Fruit fly (Drosophila melanogaster) whole organism, embryonic: Measurements from ENCODE around the gene CG7810.

ENCODE experiments used
- CG10366 ChIP-seq: fragments of 200-800 bp; sonication (Bioruptor generic); IDR thresholded peaks from 2 replicates; pipeline ENCODE4 v1.3.6; 2022; ENCODE audit warnings: missing biosample characterization, missing genetic modification characterization
- CG12659 ChIP-seq: fragments of 200-800 bp; sonication (Bioruptor generic); optimal IDR thresholded peaks from 3 replicates; lab custom pipeline; 2017; ENCODE audit warnings: mild to moderate bottlenecking, missing biosample characterization, missing genetic modification reagents, missing genetic modification characterization
- CG14860 ChIP-seq: fragments of 200-800 bp; sonication (Bioruptor generic); IDR thresholded peaks from 3 replicates; pipeline ENCODE4 v1.3.6; 2022; ENCODE audit warnings: missing biosample characterization, missing genetic modification characterization; ENCODE audit not compliant: partially characterized antibody
- CG17186 ChIP-seq: fragments of 200-800 bp; sonication (Bioruptor generic); optimal IDR thresholded peaks from 3 replicates; lab custom pipeline; 2017; ENCODE audit warnings: missing biosample characterization, missing genetic modification reagents, missing genetic modification characterization
- CG17328 ChIP-seq: fragments of 200-800 bp; sonication (Bioruptor generic); IDR thresholded peaks from 2 replicates; pipeline ENCODE4 v1.3.6; 2022; ENCODE audit warnings: missing biosample characterization, missing genetic modification characterization
- CG17385 ChIP-seq: fragments of 200-800 bp; sonication (Bioruptor generic); optimal IDR thresholded peaks from 3 replicates; lab custom pipeline; 2018; ENCODE audit warnings: missing biosample characterization, mild to moderate bottlenecking, missing genetic modification characterization
- CG17912 ChIP-seq: fragments of 200-800 bp; sonication (Bioruptor generic); optimal IDR thresholded peaks from 2 replicates; lab custom pipeline; 2018; ENCODE audit warnings: missing biosample characterization, mild to moderate bottlenecking, missing genetic modification characterization
- CG1792 ChIP-seq: fragments of 200-800 bp; sonication (Bioruptor generic); optimal IDR thresholded peaks from 2 replicates; lab custom pipeline; 2016; ENCODE audit warnings: missing biosample characterization, missing genetic modification characterization
- CG1832 ChIP-seq: fragments of 200-800 bp; sonication (Bioruptor generic); optimal IDR thresholded peaks from 2 replicates; lab custom pipeline; 2017; ENCODE audit warnings: missing biosample characterization, mild to moderate bottlenecking, missing genetic modification characterization, inconsistent platforms
- CG2116 ChIP-seq: fragments of 200-800 bp; sonication (Bioruptor generic); optimal IDR thresholded peaks from 3 replicates; lab custom pipeline; 2018; ENCODE audit warnings: missing biosample characterization, mild to moderate bottlenecking, missing genetic modification characterization
- CG2129 ChIP-seq: fragments of 200-800 bp; sonication (Bioruptor generic); IDR thresholded peaks from 2 replicates; pipeline ENCODE4 v1.3.6; 2022; ENCODE audit warnings: missing biosample characterization, missing genetic modification characterization; ENCODE audit not compliant: partially characterized antibody
- CG2202 ChIP-seq: fragments of 200-800 bp; sonication (Bioruptor generic); optimal IDR thresholded peaks from 2 replicates; lab custom pipeline; 2018; ENCODE audit warnings: missing biosample characterization, mild to moderate bottlenecking, missing genetic modification characterization
- CG4707 ChIP-seq: fragments of 200-800 bp; sonication (Bioruptor generic); optimal IDR thresholded peaks from 2 replicates; lab custom pipeline; 2018; ENCODE audit warnings: missing biosample characterization, mild to moderate bottlenecking, missing genetic modification characterization, moderate library complexity
- CG6272 ChIP-seq: fragments of 200-800 bp; sonication (Bioruptor generic); IDR thresholded peaks from 2 replicates; pipeline ENCODE4 v1.3.6; 2022; ENCODE audit warnings: missing biosample characterization, missing genetic modification characterization
- CG6689 ChIP-seq: fragments of 200-800 bp; sonication (Bioruptor generic); IDR thresholded peaks from 2 replicates; pipeline ENCODE4 v1.3.6; 2022; ENCODE audit warnings: missing biosample characterization, missing genetic modification characterization
- CG6791 ChIP-seq: fragments of 200-800 bp; sonication (Bioruptor generic); IDR thresholded peaks from 3 replicates; pipeline ENCODE4 v1.3.6; 2022; ENCODE audit warnings: missing biosample characterization, missing genetic modification characterization; ENCODE audit not compliant: partially characterized antibody
- Elba2 ChIP-seq: fragments of 200-800 bp; sonication (Bioruptor generic); optimal IDR thresholded peaks from 3 replicates; lab custom pipeline; 2016; ENCODE audit warnings: missing biosample characterization, missing genetic modification characterization
- Gsc ChIP-seq: fragments of 200-800 bp; sonication (Bioruptor generic); IDR thresholded peaks from 2 replicates; pipeline ENCODE4 v1.3.6; 2022; ENCODE audit warnings: missing biosample characterization, missing genetic modification characterization
- H15 ChIP-seq: fragments of 200-800 bp; sonication (Bioruptor generic); IDR thresholded peaks from 3 replicates; pipeline ENCODE4 v1.3.6; 2022; ENCODE audit warnings: missing biosample characterization, missing genetic modification characterization
- HHEX ChIP-seq: fragments of 200-800 bp; sonication (Bioruptor generic); optimal IDR thresholded peaks from 3 replicates; lab custom pipeline; 2017; ENCODE audit warnings: missing biosample characterization, mild to moderate bottlenecking, missing genetic modification characterization, missing genetic modification reagents
- HLH3B ChIP-seq: fragments of 200-800 bp; sonication (Bioruptor generic); IDR thresholded peaks from 2 replicates; pipeline ENCODE4 v1.3.6; 2022; ENCODE audit warnings: missing biosample characterization, missing genetic modification characterization
- HmgZ ChIP-seq: fragments of 200-800 bp; sonication (Bioruptor generic); optimal IDR thresholded peaks from 2 replicates; lab custom pipeline; 2018; ENCODE audit warnings: missing biosample characterization, mild to moderate bottlenecking, missing genetic modification characterization
- Lim3 ChIP-seq: fragments of 200-800 bp; sonication (Bioruptor generic); IDR thresholded peaks from 2 replicates; pipeline ENCODE4 v1.3.6; 2022; ENCODE audit warnings: missing biosample characterization, missing genetic modification characterization
- MBD-R2 ChIP-seq: fragments of 200-800 bp; sonication (Bioruptor generic); IDR thresholded peaks from 2 replicates; pipeline ENCODE4 v1.3.6; 2022; ENCODE audit warnings: missing biosample characterization, missing genetic modification characterization
- Med ChIP-seq: fragments of 200-800 bp; sonication (Bioruptor generic); peaks from one replicate; lab custom pipeline; 2016; ENCODE audit warnings: missing biosample characterization, missing genetic modification characterization, mild to moderate bottlenecking, inconsistent platforms, moderate library complexity
- Mrtf ChIP-seq: fragments of 200-800 bp; sonication (Bioruptor generic); IDR thresholded peaks from 3 replicates; pipeline ENCODE4 v1.3.6; 2022; ENCODE audit warnings: missing biosample characterization, missing genetic modification characterization
- Opbp ChIP-seq: fragments of 200-800 bp; sonication (Bioruptor generic); IDR thresholded peaks from 3 replicates; pipeline ENCODE4 v1.3.6; 2022; ENCODE audit warnings: missing biosample characterization, missing genetic modification characterization; ENCODE audit not compliant: partially characterized antibody
- Rfx ChIP-seq: fragments of 200-800 bp; sonication (Bioruptor generic); IDR thresholded peaks from 2 replicates; pipeline ENCODE4 v1.3.6; 2022; ENCODE audit warnings: missing biosample characterization, missing genetic modification characterization
- Side ChIP-seq: fragments of 200-800 bp; sonication (Bioruptor generic); optimal IDR thresholded peaks from 2 replicates; lab custom pipeline; 2016; ENCODE audit warnings: missing biosample characterization, missing genetic modification characterization
- Sox100B ChIP-seq: fragments of 200-800 bp; sonication (Bioruptor generic); optimal IDR thresholded peaks from 3 replicates; lab custom pipeline; 2018; ENCODE audit warnings: missing biosample characterization, mild to moderate bottlenecking, missing genetic modification characterization
- TFAM ChIP-seq: fragments of 200-800 bp; sonication (Bioruptor generic); optimal IDR thresholded peaks from 2 replicates; lab custom pipeline; 2017; ENCODE audit warnings: missing biosample characterization, missing genetic modification characterization, inconsistent platforms
- Trl ChIP-seq, 3 experiments: fragments of >200 bp in 2 of 3; fragments of 200-800 bp in 1 of 3; sonication (Bioruptor generic) in 1 of 3; optimal IDR thresholded peaks; 2 replicates in 1 of 3; 3 replicates in 2 of 3; lab custom pipeline; 2016 to 2017; ENCODE audit warnings: missing biosample characterization in 1 of 3, missing genetic modification characterization in 1 of 3
- amos ChIP-seq: fragments of 200-800 bp; sonication (Bioruptor generic); IDR thresholded peaks from 2 replicates; pipeline ENCODE4 v1.3.6; 2022; ENCODE audit warnings: missing biosample characterization, missing genetic modification characterization; ENCODE audit not compliant: partially characterized antibody
- ato ChIP-seq: fragments of 200-800 bp; sonication (Bioruptor generic); IDR thresholded peaks from 2 replicates; pipeline ENCODE4 v1.3.6; 2022; ENCODE audit warnings: missing biosample characterization, missing genetic modification characterization; ENCODE audit not compliant: partially characterized antibody
- crp ChIP-seq, 2 experiments: fragments of 200-800 bp; sonication (Bioruptor generic); optimal IDR thresholded peaks; 2 replicates in 1 of 2; 3 replicates in 1 of 2; lab custom pipeline; 2017; ENCODE audit warnings: missing biosample characterization in 2 of 2, missing genetic modification characterization in 2 of 2, mild to moderate bottlenecking in 1 of 2, moderate library complexity in 1 of 2
- gcm2 ChIP-seq: fragments of 200-800 bp; sonication (Bioruptor generic); optimal IDR thresholded peaks from 2 replicates; lab custom pipeline; 2016; ENCODE audit warnings: missing biosample characterization, missing genetic modification characterization
- hbn ChIP-seq: fragments of 200-800 bp; sonication (Bioruptor generic); IDR thresholded peaks from 2 replicates; pipeline ENCODE4 v1.3.6; 2022; ENCODE audit warnings: missing biosample characterization, missing genetic modification characterization; ENCODE audit not compliant: partially characterized antibody
- insv ChIP-seq, 2 experiments: fragments of 200-800 bp; sonication (Bioruptor generic); optimal IDR thresholded peaks; 3 replicates each; lab custom pipeline; 2016 to 2018; ENCODE audit warnings: missing biosample characterization in 2 of 2, missing genetic modification characterization in 2 of 2
- row ChIP-seq: fragments of 200-800 bp; sonication (Bioruptor generic); IDR thresholded peaks from 3 replicates; pipeline ENCODE4 v1.3.6; 2022; ENCODE audit warnings: missing biosample characterization, missing genetic modification characterization
- sd ChIP-seq: fragments of 200-800 bp; sonication (Bioruptor generic); optimal IDR thresholded peaks from 3 replicates; lab custom pipeline; 2018; ENCODE audit warnings: missing biosample characterization, mild to moderate bottlenecking, missing genetic modification characterization, moderate library complexity
- sens ChIP-seq: fragments of 200-800 bp; sonication (Bioruptor generic); peaks from one replicate; lab custom pipeline; 2016; ENCODE audit warnings: missing biosample characterization, missing genetic modification characterization
- stwl ChIP-seq: fragments of 200-800 bp; sonication (Bioruptor generic); optimal IDR thresholded peaks from 3 replicates; lab custom pipeline; 2018; ENCODE audit warnings: missing biosample characterization, mild to moderate bottlenecking, missing genetic modification characterization, moderate library complexity
- unc-4 ChIP-seq: fragments of 200-800 bp; sonication (Bioruptor generic); IDR thresholded peaks from 2 replicates; pipeline ENCODE4 v1.3.6; 2022; ENCODE audit warnings: missing biosample characterization, missing genetic modification characterization; ENCODE audit not compliant: partially characterized antibody
- zen ChIP-seq: fragments of 200-800 bp; sonication (Bioruptor generic); optimal IDR thresholded peaks from 3 replicates; lab custom pipeline; 2018; ENCODE audit warnings: missing biosample characterization, mild to moderate bottlenecking, missing genetic modification characterization, moderate library complexity
- zen2 ChIP-seq: fragments of 200-800 bp; sonication (Bioruptor generic); IDR thresholded peaks from 3 replicates; pipeline ENCODE4 v1.3.6; 2022; ENCODE audit warnings: missing biosample characterization, missing genetic modification characterization; ENCODE audit not compliant: partially characterized antibody

Gene CG7810

DNA sequence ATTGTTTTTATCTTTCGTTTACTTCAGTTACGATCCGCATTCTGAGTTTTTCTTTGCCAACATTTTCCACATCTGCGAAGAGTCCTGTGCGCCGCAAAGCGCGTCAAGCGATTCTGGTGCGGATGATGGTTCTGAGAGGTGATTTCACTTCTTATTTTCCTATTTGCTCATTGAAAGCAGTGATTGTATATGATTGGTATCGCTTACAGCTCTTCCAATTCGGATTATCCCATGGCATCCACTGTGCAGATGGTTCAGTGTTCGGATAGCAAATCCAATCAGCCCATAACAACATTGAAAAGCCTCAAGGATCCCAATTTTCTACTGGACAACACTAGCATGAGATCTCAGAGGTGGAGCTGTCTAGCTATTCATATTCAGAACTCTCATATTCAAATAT, 6.4 kb downstream of the CG7810 start:
- 0 out of 2 replicates have a peak, but pooled peaks have one; percentile 16 for TF ChIP-seq HLH3B (GFP tag; lab: Robert Waterston, UW)
- TF ChIP-seq CG1792 (GFP tag; lab: Kevin White, UChicago) = no peak
- TF ChIP-seq Elba2 (GFP tag; lab: Kevin White, UChicago) = peak; percentile 96
- peak in 1 of 2 experiments; percentile 90 for TF ChIP-seq insv (GFP tag; optimal IDR thresholded peaks at IDR 0.05; lab: Kevin White, UChicago)
- no peak for TF ChIP-seq HHEX (GFP tag; lab: Kevin White, UChicago)
- peak; percentile 32 for TF ChIP-seq sens (GFP tag; lab: Kevin White, UChicago)

- TF ChIP-seq sd = peak; percentile 97
- TF ChIP-seq zen2 (GFP tag; lab: Robert Waterston, UW) = peak; percentile 26; the same call in 2 of the 3 replicates
- no peak for TF ChIP-seq Gsc (GFP tag; lab: Robert Waterston, UW)
- peak; percentile 50; the same call in 2 of the 3 replicates for TF ChIP-seq CG6791 (GFP tag; lab: Robert Waterston, UW)
- no peak for TF ChIP-seq CG17186 (GFP tag; lab: Kevin White, UChicago)
- TF ChIP-seq stwl (tag; lab: Kevin White, UChicago) = peak; percentile 63
- TF ChIP-seq Lim3 (GFP tag; lab: Robert Waterston, UW) = no peak
- TF ChIP-seq CG17385 (GFP tag; lab: Kevin White, UChicago) = no peak
- peak; percentile 16 for TF ChIP-seq HmgZ
- 0 out of 3 replicates have a peak, but pooled peaks have one; percentile 41 for TF ChIP-seq CG14860 (GFP tag; lab: Robert Waterston, UW)
- no peak for TF ChIP-seq TFAM (GFP tag; lab: Kevin White, UChicago)
- no peak for TF ChIP-seq CG6689 (GFP tag; lab: Robert Waterston, UW)
- peak; percentile 40 for TF ChIP-seq Med (GFP tag; lab: Kevin White, UChicago)
- no peak for TF ChIP-seq Sox100B (GFP tag; lab: Kevin White, UChicago)
- peak in 1 of 2 experiments; percentile 76 for TF ChIP-seq crp (GFP tag; optimal IDR thresholded peaks at IDR 0.05; lab: Kevin White, UChicago)
- TF ChIP-seq CG2202 = no peak
- TF ChIP-seq CG2116 (GFP tag; lab: Kevin White, UChicago) = peak; percentile 57
- TF ChIP-seq amos = peak; percentile 66
- TF ChIP-seq CG10366 (GFP tag; lab: Robert Waterston, UW) = no peak
- peak; percentile 33 for TF ChIP-seq Rfx (GFP tag; lab: Robert Waterston, UW)
- TF ChIP-seq H15 = no peak
- TF ChIP-seq CG4707 (GFP tag; lab: Kevin White, UChicago) = no peak
- TF ChIP-seq zen = peak; percentile 30
- TF ChIP-seq CG6272 (GFP tag; lab: Robert Waterston, UW) = no peak
- no peak for TF ChIP-seq CG1832 (GFP tag; lab: Kevin White, UChicago)
- no peak for TF ChIP-seq gcm2 (GFP tag; lab: Kevin White, UChicago)
- no peak for TF ChIP-seq CG17912 (GFP tag; lab: Kevin White, UChicago)
- TF ChIP-seq MBD-R2 (GFP tag; lab: Robert Waterston, UW) = peak; percentile 77
- TF ChIP-seq Opbp (GFP tag; lab: Robert Waterston, UW) = peak; percentile 76
- TF ChIP-seq Trl (optimal IDR thresholded peaks at IDR 0.05; lab: Kevin White, UChicago) = peak in 1 of 2 experiments; percentile 49
- no peak for TF ChIP-seq Trl (GFP tag; optimal IDR thresholded peaks at IDR 0.05; lab: Kevin White, UChicago)
- TF ChIP-seq CG17328 (GFP tag; lab: Robert Waterston, UW) = no peak
- peak; percentile 52 for TF ChIP-seq CG12659 (GFP tag; lab: Kevin White, UChicago)
- TF ChIP-seq ato (GFP tag; lab: Robert Waterston, UW) = peak; percentile 9; the same call in 1 of the 2 replicates
- TF ChIP-seq Mrtf (GFP tag; lab: Robert Waterston, UW) = no peak
- TF ChIP-seq Side (GFP tag; lab: Kevin White, UChicago) = no peak
- TF ChIP-seq row (GFP tag; lab: Robert Waterston, UW) = peak; percentile 66
- TF ChIP-seq insv (GFP tag; optimal IDR thresholded peaks at IDR 0.05; lab: Kevin White, UChicago) = peak in 1 of 2 experiments; percentile 60
- TF ChIP-seq unc-4 (GFP tag; lab: Robert Waterston, UW) = peak; percentile 51
- TF ChIP-seq CG2129 (GFP tag; lab: Robert Waterston, UW) = 0 out of 2 replicates have a peak, but pooled peaks have one; percentile 24
- 0 out of 2 replicates have a peak, but pooled peaks have one; percentile 36 for TF ChIP-seq hbn (GFP tag; lab: Robert Waterston, UW)
These were observed 8.1 kb downstream of the CG7810 start, which contains the start of the genes wol and Scgalpha for dm6 chr2L:8302766-8303479. Gene wol, minus strand, starts transcription at chr2L:8302985. Gene Scgalpha, plus strand, starts transcription at chr2L:8303429.
